Worm (Caenorhabditis elegans) whole organism, late embryonic: Measurements from ENCODE around the gene T19H5.4.
"Not testable (repeated sequence)": the region's sequence is repeated elsewhere in the genome, so short reads cannot be mapped to it uniquely, and the experiment has no call there.

ENCODE experiments used
- K09A11.1 ChIP-seq: sonication (generic microtip); optimal IDR thresholded peaks from 2 replicates; lab custom pipeline; 2017; ENCODE audit warnings: antibody characterized with exemption, mild to moderate bottlenecking, missing genetic modification characterization, missing compliant biosample characterization; ENCODE audit not compliant: insufficient read depth
- ceh-14 ChIP-seq: sonication (generic microtip); optimal IDR thresholded peaks from 2 replicates; lab custom pipeline; 2016; ENCODE audit warnings: missing genotype, missing genetic modification characterization, missing compliant biosample characterization
- ceh-19 ChIP-seq: fragments of 200-800 bp; sonication (Bioruptor generic); optimal IDR thresholded peaks from 2 replicates; lab custom pipeline; 2018; ENCODE audit warnings: mild to moderate bottlenecking, missing genetic modification characterization, missing compliant biosample characterization
- ceh-24 ChIP-seq: sonication (generic microtip); optimal IDR thresholded peaks from 2 replicates; lab custom pipeline; 2016; ENCODE audit warnings: mild to moderate bottlenecking, missing genetic modification characterization, missing compliant biosample characterization
- ceh-30 ChIP-seq: fragments of 150-350 bp; optimal IDR thresholded peaks from 2 replicates; lab custom pipeline; 2014; ENCODE audit warnings: missing biosample characterization, missing genetic modification characterization
- ceh-31 ChIP-seq: sonication (generic microtip); optimal IDR thresholded peaks from 2 replicates; lab custom pipeline; 2016; ENCODE audit warnings: missing genetic modification characterization, missing compliant biosample characterization
- ceh-45 ChIP-seq: fragments of 200-800 bp; sonication (Bioruptor generic); IDR thresholded peaks from 2 replicates; pipeline ENCODE4 v1.3.6; 2022; ENCODE audit warnings: missing genetic modification reagents, missing genetic modification characterization, missing compliant biosample characterization
- ceh-6 ChIP-seq: fragments of 200-800 bp; sonication (Bioruptor generic); optimal IDR thresholded peaks from 2 replicates; lab custom pipeline; 2018; ENCODE audit warnings: mild to moderate bottlenecking, missing genetic modification characterization, missing compliant biosample characterization
- ceh-9 ChIP-seq: sonication (generic microtip); optimal IDR thresholded peaks from 2 replicates; lab custom pipeline; 2016; ENCODE audit warnings: mild to moderate bottlenecking, missing genetic modification characterization, inconsistent platforms, missing compliant biosample characterization
- dmd-4 ChIP-seq: sonication (generic microtip); optimal IDR thresholded peaks from 2 replicates; lab custom pipeline; 2016; ENCODE audit warnings: borderline replicate concordance, missing genetic modification characterization, missing compliant biosample characterization
- dve-1 ChIP-seq: sonication (generic microtip); optimal IDR thresholded peaks from 2 replicates; lab custom pipeline; 2017; ENCODE audit warnings: antibody characterized with exemption, mild to moderate bottlenecking, missing genetic modification characterization, missing compliant biosample characterization
- elt-4 ChIP-seq: sonication (generic microtip); optimal IDR thresholded peaks from 2 replicates; lab custom pipeline; 2016; ENCODE audit warnings: missing genetic modification characterization, missing compliant biosample characterization
- ets-4 ChIP-seq: sonication (generic microtip); optimal IDR thresholded peaks from 2 replicates; lab custom pipeline; 2016; ENCODE audit warnings: missing genetic modification characterization, missing compliant biosample characterization
- eyg-1 ChIP-seq: sonication (generic microtip); optimal IDR thresholded peaks from 2 replicates; lab custom pipeline; 2016; ENCODE audit warnings: missing genotype, missing genetic modification characterization, missing compliant biosample characterization
- fax-1 ChIP-seq: sonication (generic microtip); optimal IDR thresholded peaks from 2 replicates; lab custom pipeline; 2016; ENCODE audit warnings: missing genotype, missing genetic modification characterization, missing compliant biosample characterization
- fkh-10 ChIP-seq: fragments of 150-350 bp; optimal IDR thresholded peaks from 2 replicates; lab custom pipeline; 2014; ENCODE audit warnings: missing biosample characterization, missing genetic modification reagents, missing genetic modification characterization
- lim-6 ChIP-seq: sonication (generic microtip); optimal IDR thresholded peaks from 2 replicates; lab custom pipeline; 2016; ENCODE audit warnings: missing genetic modification characterization, missing compliant biosample characterization
- mec-3 ChIP-seq: sonication (generic microtip); optimal IDR thresholded peaks from 2 replicates; lab custom pipeline; 2016; ENCODE audit warnings: borderline replicate concordance, missing genetic modification characterization, missing compliant biosample characterization
- nfya-1 ChIP-seq: sonication (generic microtip); optimal IDR thresholded peaks from 2 replicates; lab custom pipeline; 2017; ENCODE audit warnings: missing genetic modification characterization, mild to moderate bottlenecking, missing compliant biosample characterization, antibody characterized with exemption, moderate library complexity
- nhr-232 ChIP-seq: sonication (generic microtip); optimal IDR thresholded peaks from 2 replicates; lab custom pipeline; 2016; ENCODE audit warnings: missing genetic modification characterization, missing compliant biosample characterization
- pag-3 ChIP-seq: sonication (generic microtip); optimal IDR thresholded peaks from 2 replicates; lab custom pipeline; 2016; ENCODE audit warnings: missing compliant biosample characterization, missing genetic modification characterization, borderline replicate concordance
- pha-2 ChIP-seq: sonication (generic microtip); optimal IDR thresholded peaks from 2 replicates; lab custom pipeline; 2017; ENCODE audit warnings: mild to moderate bottlenecking, missing genetic modification characterization, missing compliant biosample characterization
- pros-1 ChIP-seq: fragments of 150-350 bp; optimal IDR thresholded peaks from 2 replicates; lab custom pipeline; 2014; ENCODE audit warnings: missing biosample characterization, missing genetic modification reagents, missing genetic modification characterization
- rnt-1 ChIP-seq: sonication (generic microtip); optimal IDR thresholded peaks from 2 replicates; lab custom pipeline; 2016; ENCODE audit warnings: missing genetic modification characterization, missing compliant biosample characterization
- sdc-2 ChIP-seq: sonication (generic microtip); optimal IDR thresholded peaks from 2 replicates; lab custom pipeline; 2016; ENCODE audit warnings: missing genotype, missing genetic modification characterization, missing compliant biosample characterization
- sox-2 ChIP-seq: fragments of 200-800 bp; sonication (Bioruptor generic); IDR thresholded peaks from 2 replicates; pipeline ENCODE4 v1.3.6; 2022; ENCODE audit warnings: missing genetic modification reagents, missing genetic modification characterization, missing compliant biosample characterization
- tbx-2 ChIP-seq: sonication (generic microtip); optimal IDR thresholded peaks from 2 replicates; lab custom pipeline; 2016; ENCODE audit warnings: missing genetic modification characterization, missing compliant biosample characterization
- unc-3 ChIP-seq, 2 experiments: fragments of 200-800 bp in 1 of 2; sonication (Bioruptor generic) in 1 of 2; sonication (generic microtip) in 1 of 2; conservative IDR thresholded peaks in 1 of 2; optimal IDR thresholded peaks in 1 of 2; 2 replicates each; pipeline versions ENCODE4 v1.3.6 to Lab custom; 2016 to 2022; ENCODE audit warnings: missing compliant biosample characterization in 2 of 2, missing genetic modification characterization in 2 of 2, missing genetic modification reagents in 1 of 2
- unc-55 ChIP-seq: sonication (generic microtip); optimal IDR thresholded peaks from 2 replicates; lab custom pipeline; 2017; ENCODE audit warnings: missing biosample characterization, missing genetic modification reagents, missing genetic modification characterization
- unc-86 ChIP-seq: sonication (generic microtip); optimal IDR thresholded peaks from 2 replicates; lab custom pipeline; 2016; ENCODE audit warnings: missing genetic modification characterization, missing compliant biosample characterization
- ztf-16 ChIP-seq: sonication (generic microtip); optimal IDR thresholded peaks from 2 replicates; lab custom pipeline; 2017; ENCODE audit warnings: missing genetic modification characterization, missing compliant biosample characterization

T19H5.4 gene

ce11 chrII:9454304-9454703 lies 32.9 kb downstream of the T19H5.4 start, which contains the start of gene chil-19:
chil-19 (minus strand) TSS chrII:9454404.
- no peak for TF ChIP-seq eyg-1

DNA sequence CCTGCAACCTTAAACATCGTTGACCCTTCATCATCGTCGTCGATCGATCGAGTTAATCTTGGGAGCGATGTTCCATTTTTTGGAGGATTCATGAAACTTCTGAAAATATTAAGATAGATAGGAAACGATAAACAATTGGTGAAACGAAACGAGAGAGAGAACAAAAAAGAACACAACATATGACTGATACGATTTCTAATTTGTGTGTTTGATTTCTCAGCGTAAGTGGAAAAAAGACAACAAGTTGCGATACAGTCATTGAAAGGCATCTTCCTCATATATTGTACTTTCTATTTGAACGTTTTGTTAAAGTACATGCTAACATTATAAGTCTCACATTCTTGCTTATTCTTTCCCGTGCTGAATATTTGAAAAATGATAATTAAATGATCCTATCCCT lies 35.0 kb downstream of the T19H5.4 start, which contains the start of gene R09D1.12:
R09D1.12 (minus strand) TSS at position 101 of the 400 bp plus-strand sequence.
- not testable (repeated sequence) for TF ChIP-seq ceh-24 (tag; lab: Kevin White, UChicago); ceh-30 (tag; lab: Kevin White, UChicago); ceh-45 (GFP tag; lab: Robert Waterston, UW)

- TF ChIP-seq ets-4, result no peak
These were observed 39.2 kb downstream of the T19H5.4 start, which contains the start of gene chil-18 for ce11 chrII:9447965-9448364. chil-18 (plus strand) TSS chrII:9448265.

DNA sequence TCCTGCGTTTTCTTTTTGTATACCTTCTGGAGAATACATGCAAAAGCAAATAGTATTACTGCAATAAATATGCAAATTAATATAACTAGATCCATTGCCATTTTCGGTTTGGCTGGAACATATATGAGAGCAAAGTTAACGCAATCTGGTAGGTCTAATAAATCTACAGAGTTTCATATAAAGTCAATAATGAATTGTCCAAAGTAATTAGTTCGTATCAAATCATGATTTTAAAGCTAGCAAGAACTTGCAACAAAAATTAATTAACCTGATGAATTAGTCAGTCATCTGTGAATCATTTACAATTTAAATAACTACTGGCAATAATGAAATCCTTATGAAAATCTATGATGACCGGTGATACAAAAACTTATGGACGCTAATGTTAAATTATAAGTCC lies 41.8 kb downstream of the T19H5.4 start, which contains the start of gene R09D1.13:
R09D1.13 (minus strand) TSS at position 101 of the 400 bp plus-strand sequence.
- no peak for TF ChIP-seq pha-2 (tag; lab: Kevin White, UChicago)
- TF ChIP-seq ceh-14, result no peak
- TF ChIP-seq pag-3 (tag; lab: Kevin White, UChicago), result no peak
- no peak for TF ChIP-seq elt-4 (tag; lab: Kevin White, UChicago)
- TF ChIP-seq nfya-1 (tag; lab: Kevin White, UChicago), result no peak
- TF ChIP-seq unc-3 (GFP tag; conservative IDR thresholded peaks at IDR 0.05; lab: Robert Waterston, UW), result no peak
- TF ChIP-seq unc-3 (tag; optimal IDR thresholded peaks at IDR 0.05; lab: Kevin White, UChicago), result no peak

- TF ChIP-seq mec-3 (tag; lab: Kevin White, UChicago) (no peak), ceh-9 (tag; lab: Kevin White, UChicago) (no peak), ztf-16 (tag; lab: Kevin White, UChicago) (no peak), unc-55 (GFP tag; lab: Kevin White, UChicago) (no peak), unc-3 (GFP tag; conservative IDR thresholded peaks at IDR 0.05; lab: Robert Waterston, UW) (no peak), unc-3 (tag; optimal IDR thresholded peaks at IDR 0.05; lab: Kevin White, UChicago) (no peak), unc-86 (no peak), lim-6 (tag; lab: Kevin White, UChicago) (no peak), tbx-2 (tag; lab: Kevin White, UChicago) (no peak), ceh-31 (tag; lab: Kevin White, UChicago) (no peak), dve-1 (tag; lab: Kevin White, UChicago) (no peak), fkh-10 (GFP tag; lab: Kevin White, UChicago) (no peak), rnt-1 (tag; lab: Kevin White, UChicago) (no peak), dmd-4 (tag; lab: Kevin White, UChicago) (no peak), ceh-45 (GFP tag; lab: Robert Waterston, UW) (no peak), pros-1 (tag; lab: Kevin White, UChicago) (no peak)
- TF ChIP-seq, all 69 proteins: peak for 0
These were observed 43.7 kb downstream of the T19H5.4 start, which contains the start of gene chil-15 for ce11 chrII:9443522-9443921. chil-15 (minus strand) TSS chrII:9443622.

- TF ChIP-seq ceh-19 (GFP tag; lab: Kevin White, UChicago) (no peak), K09A11.1 (tag; lab: Kevin White, UChicago) (no peak), sox-2 (GFP tag; lab: Robert Waterston, UW) (no peak)
These were observed 45.3 kb downstream of the T19H5.4 start, which contains the start of gene chil-16 for ce11 chrII:9441838-9442237. chil-16 (minus strand) TSS chrII:9441938.

ce11 chrII:9440060-9440459 lies 47.1 kb downstream of the T19H5.4 start, which contains the start of gene chil-17:
chil-17 (minus strand) TSS chrII:9440160.
- TF ChIP-seq lim-6 (tag; lab: Kevin White, UChicago) (no peak), ceh-24 (tag; lab: Kevin White, UChicago) (no peak), fax-1 (tag; lab: Kevin White, UChicago) (no peak), ceh-6 (GFP tag; lab: Kevin White, UChicago) (no peak), sdc-2 (no peak), fkh-10 (GFP tag; lab: Kevin White, UChicago) (no peak), nhr-232 (tag; lab: Kevin White, UChicago) (no peak)
- TF ChIP-seq, all 69 proteins: peak for 0
